Worm (Caenorhabditis elegans) whole organism, L3 larva: ENCODE measurements around the gene Y55F3C.17.

Experiments
- ama-1 ChIP-seq: fragments of 150-350 bp; optimal IDR thresholded peaks from 2 replicates; lab custom pipeline; 2018
- ceh-82 ChIP-seq: fragments of 150-350 bp; optimal IDR thresholded peaks from 2 replicates; lab custom pipeline; 2014; ENCODE audit warnings: missing biosample characterization, missing genetic modification characterization
- jun-1 ChIP-seq: fragments of 150-350 bp; optimal IDR thresholded peaks from 2 replicates; lab custom pipeline; 2014; ENCODE audit warnings: missing biosample characterization, missing genetic modification reagents, missing genetic modification characterization
- lin-15B ChIP-seq: fragments of 150-350 bp; optimal IDR thresholded peaks from 2 replicates; lab custom pipeline; 2014; ENCODE audit warnings: missing biosample characterization, missing genetic modification characterization
- nhr-28 ChIP-seq: fragments of 150-350 bp; optimal IDR thresholded peaks from 2 replicates; lab custom pipeline; 2014; ENCODE audit warnings: missing biosample characterization, missing genetic modification characterization
- pha-4 ChIP-seq: fragments of 150-350 bp; optimal IDR thresholded peaks from 2 replicates; lab custom pipeline; 2014; ENCODE audit warnings: missing biosample characterization, missing genetic modification reagents, missing genetic modification characterization
- sea-2 ChIP-seq: fragments of 150-350 bp; sonication (generic microtip); optimal IDR thresholded peaks from 4 replicates; lab custom pipeline; 2014; ENCODE audit warnings: missing biosample characterization, missing genetic modification reagents, missing genetic modification characterization
- ztf-11 ChIP-seq: fragments of 150-350 bp; optimal IDR thresholded peaks from 2 replicates; lab custom pipeline; 2014; ENCODE audit warnings: missing biosample characterization, missing genetic modification characterization

DNA sequence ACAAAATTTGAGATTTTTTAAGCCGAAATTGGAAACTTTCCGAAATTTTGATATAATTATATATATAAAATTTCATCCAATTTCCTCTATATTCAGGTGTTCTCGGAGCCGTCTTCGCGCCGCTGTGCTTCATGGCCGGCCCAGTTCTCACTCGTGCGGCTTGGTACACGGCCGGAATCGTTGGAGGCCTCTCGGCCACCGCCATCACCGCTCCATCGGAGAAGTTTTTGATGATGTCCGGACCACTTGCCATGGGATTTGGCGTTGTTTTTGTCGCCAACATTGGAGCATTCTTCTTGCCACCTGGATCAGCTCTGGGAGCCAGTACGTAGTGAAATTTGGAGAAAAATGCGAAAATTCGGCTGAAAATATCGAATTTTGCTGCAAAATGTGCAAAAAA, 41.2 kb downstream of the Y55F3C.17 start:
- TF ChIP-seq ceh-82 (tag; lab: Kevin White, UChicago) (no peak), lin-15B (no peak), jun-1 (tag; lab: Kevin White, UChicago) (no peak), ama-1 (lab: Kevin White, UChicago) (no peak), sea-2 (no peak), pha-4 (tag; lab: Kevin White, UChicago) (no peak), nhr-28 (tag; lab: Kevin White, UChicago) (no peak), ztf-11 (tag; lab: Kevin White, UChicago) (no peak)
